Worm (Caenorhabditis elegans): ENCODE data around the gene ttr-17.

Gene ttr-17

ce11 chrIV:11029412-11029811, 37.4 kb downstream of the ttr-17 start, which contains the start of gene hrg-5:
TSS of gene hrg-5 (minus strand) at chrIV:11029428.
- TF ChIP-seq ceh-24 (tag; optimal IDR thresholded peaks at IDR 0.05) (no peak), ceh-14 (tag; optimal IDR thresholded peaks at IDR 0.05) (no peak), dve-1 (tag; optimal IDR thresholded peaks at IDR 0.05) (no peak), dmd-4 (tag; optimal IDR thresholded peaks at IDR 0.05; ENCODE audit: borderline replicate concordance) (no peak), T23F11.4 (GFP tag; optimal IDR thresholded peaks at IDR 0.05) (no peak), unc-3 (GFP tag; conservative IDR thresholded peaks at IDR 0.05) (no peak), unc-3 (tag; optimal IDR thresholded peaks at IDR 0.05) (no peak), fkh-10 (GFP tag; optimal IDR thresholded peaks at IDR 0.05) (no peak), ceh-9 (tag; optimal IDR thresholded peaks at IDR 0.05) (no peak), rnt-1 (tag; optimal IDR thresholded peaks at IDR 0.05) (no peak), K09A11.1 (tag; optimal IDR thresholded peaks at IDR 0.05; ENCODE audit: insufficient read depth) (no peak), ama-1 (optimal IDR thresholded peaks at IDR 0.05) (no peak), ceh-22 (tag; optimal IDR thresholded peaks at IDR 0.05) (no peak), ceh-18 (tag; optimal IDR thresholded peaks at IDR 0.05) (no peak), unc-86 (tag; optimal IDR thresholded peaks at IDR 0.05) (no peak), npax-4 (tag; optimal IDR thresholded peaks at IDR 0.05) (no peak), gmeb-2 (tag; optimal IDR thresholded peaks at IDR 0.05) (no peak), pros-1 (tag; optimal IDR thresholded peaks at IDR 0.05) (no peak), fax-1 (tag; optimal IDR thresholded peaks at IDR 0.05) (no peak)

DNA sequence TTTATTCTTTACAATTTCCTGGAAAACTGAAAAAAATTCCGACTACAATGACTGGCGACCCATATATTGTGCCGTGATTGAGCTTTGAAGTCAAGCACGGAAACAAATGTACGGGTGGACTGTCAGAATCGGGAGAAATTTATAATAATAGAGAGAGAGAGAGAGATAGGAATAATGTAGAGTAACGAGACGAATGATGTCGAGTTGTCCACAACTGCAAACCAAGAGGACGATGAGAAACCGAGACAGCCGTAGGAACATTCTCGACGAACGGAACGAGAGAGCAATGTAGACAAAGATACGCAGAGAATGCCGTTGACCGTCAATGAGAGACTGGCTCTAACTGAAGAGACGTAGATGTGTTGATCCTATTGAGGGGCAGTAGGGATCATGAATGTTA, 39.3 kb downstream of the ttr-17 start:
- TF ChIP-seq T23F11.4 (GFP tag; optimal IDR thresholded peaks at IDR 0.05): peak; percentile 11
- TF ChIP-seq tbx-7 (tag; optimal IDR thresholded peaks at IDR 0.05): no peak
- TF ChIP-seq F13H6.1 (tag; optimal IDR thresholded peaks at IDR 0.05): no peak
- TF ChIP-seq C38D4.7 (GFP tag; optimal IDR thresholded peaks at IDR 0.05): no peak
- no peak for TF ChIP-seq sox-4 (tag; optimal IDR thresholded peaks at IDR 0.05)
- no peak for TF ChIP-seq lin-11 (tag; optimal IDR thresholded peaks at IDR 0.05)
- TF ChIP-seq dmd-4 (tag; optimal IDR thresholded peaks at IDR 0.05; ENCODE audit: borderline replicate concordance): no peak
- TF ChIP-seq lim-6 (tag; optimal IDR thresholded peaks at IDR 0.05): no peak
- peak; percentile 92 for TF ChIP-seq unc-55 (GFP tag; optimal IDR thresholded peaks at IDR 0.05)
- TF ChIP-seq ceh-2 (tag; optimal IDR thresholded peaks at IDR 0.05): peak; percentile 26
- TF ChIP-seq syd-9 (tag; optimal IDR thresholded peaks at IDR 0.05): peak; percentile 27
- no peak for TF ChIP-seq Y22D7AL.16 (tag; optimal IDR thresholded peaks at IDR 0.05)
- no peak for TF ChIP-seq hlh-8 (tag; optimal IDR thresholded peaks at IDR 0.05)
- TF ChIP-seq sdc-2 (tag; optimal IDR thresholded peaks at IDR 0.05): no peak
- no peak for TF ChIP-seq ceh-14 (tag; optimal IDR thresholded peaks at IDR 0.05)
- TF ChIP-seq K02D7.2 (tag; optimal IDR thresholded peaks at IDR 0.05): no peak
- no peak for TF ChIP-seq unc-86 (tag; optimal IDR thresholded peaks at IDR 0.05)
- TF ChIP-seq nhr-11 (tag; optimal IDR thresholded peaks at IDR 0.05): no peak
- TF ChIP-seq ahr-1 (tag; optimal IDR thresholded peaks at IDR 0.05): no peak
- TF ChIP-seq mec-3 (tag; optimal IDR thresholded peaks at IDR 0.05; ENCODE audit: borderline replicate concordance): no peak
- TF ChIP-seq tbx-2 (tag; optimal IDR thresholded peaks at IDR 0.05): peak; percentile 53
- TF ChIP-seq pha-2 (tag; optimal IDR thresholded peaks at IDR 0.05): no peak
- no peak for TF ChIP-seq ceh-6 (GFP tag; optimal IDR thresholded peaks at IDR 0.05)
- TF ChIP-seq pros-1 (tag; optimal IDR thresholded peaks at IDR 0.05): peak; percentile 77
- TF ChIP-seq ceh-30 (tag; optimal IDR thresholded peaks at IDR 0.05): no peak
- no peak for TF ChIP-seq hlh-15 (tag; optimal IDR thresholded peaks at IDR 0.05)
- TF ChIP-seq ceh-9 (tag; optimal IDR thresholded peaks at IDR 0.05): no peak
- TF ChIP-seq fkh-10 (GFP tag; optimal IDR thresholded peaks at IDR 0.05): no peak
- TF ChIP-seq ceh-18 (tag; optimal IDR thresholded peaks at IDR 0.05): no peak
- peak; percentile 42 for TF ChIP-seq fax-1 (tag; optimal IDR thresholded peaks at IDR 0.05)
- TF ChIP-seq ceh-19 (GFP tag; optimal IDR thresholded peaks at IDR 0.05): no peak
- peak; percentile 21 for TF ChIP-seq elt-2 (tag; optimal IDR thresholded peaks at IDR 0.05)
- TF ChIP-seq pat-9 (tag; optimal IDR thresholded peaks at IDR 0.05): no peak
- peak; percentile 20 for TF ChIP-seq ttx-3 (tag; optimal IDR thresholded peaks at IDR 0.05)
- TF ChIP-seq gmeb-2 (tag; optimal IDR thresholded peaks at IDR 0.05): no peak
- TF ChIP-seq ceh-31 (tag; optimal IDR thresholded peaks at IDR 0.05): peak; percentile 79
- TF ChIP-seq ceh-34 (tag; optimal IDR thresholded peaks at IDR 0.05): peak; percentile 51
- TF ChIP-seq fkh-6 (tag; optimal IDR thresholded peaks at IDR 0.05): no peak
- no peak for TF ChIP-seq odd-2 (tag; optimal IDR thresholded peaks at IDR 0.05)
- TF ChIP-seq pag-3 (tag; optimal IDR thresholded peaks at IDR 0.05; ENCODE audit: borderline replicate concordance): no peak
- peak; percentile 6 for TF ChIP-seq dve-1 (tag; optimal IDR thresholded peaks at IDR 0.05)
- TF ChIP-seq ceh-24 (tag; optimal IDR thresholded peaks at IDR 0.05): no peak
- TF ChIP-seq C08G9.2 (tag; optimal IDR thresholded peaks at IDR 0.05): peak; percentile 39

All from whole organism, late embryonic.